Fruit fly (Drosophila melanogaster) whole organism, prepupa: ENCODE measurements around the gene CG13847.

Source experiments
- CG9139 ChIP-seq: fragments of 200-800 bp; sonication (Bioruptor generic); optimal IDR thresholded peaks from 3 replicates; lab custom pipeline; 2017; ENCODE audit warnings: missing biosample characterization, mild to moderate bottlenecking, missing genetic modification characterization
- Eip78C ChIP-seq: fragments of 200-800 bp; sonication (Bioruptor generic); peaks from one replicate; lab custom pipeline; 2016; ENCODE audit warnings: missing biosample characterization, missing genetic modification characterization

DNA sequence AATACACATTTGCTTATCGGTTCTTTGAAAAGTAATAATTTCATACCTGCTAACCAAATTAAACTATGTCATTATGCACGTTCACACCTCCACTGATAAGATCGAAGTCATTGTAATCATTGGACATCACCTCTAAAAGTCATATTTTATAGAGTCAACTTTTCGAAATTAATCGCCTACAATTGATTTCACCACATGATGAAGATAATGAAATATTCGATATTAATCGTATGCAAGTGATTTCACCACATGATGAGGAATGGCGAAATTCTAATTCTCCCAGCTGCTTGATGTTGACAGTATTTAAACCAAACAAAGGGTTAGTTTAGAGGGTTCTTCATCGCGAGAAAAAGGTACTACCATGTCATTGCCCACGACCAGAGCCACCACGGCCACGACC, 60.3 kb downstream of the CG13847 start, which contains the start of gene CG18596:
- TF ChIP-seq CG9139 (GFP tag; lab: Kevin White, UChicago) = no peak
- TF ChIP-seq Eip78C (GFP tag; lab: Kevin White, UChicago) = no peak
